Fruit fly (Drosophila melanogaster): Measurements from ENCODE around the gene gny.

Gene gny

dm6 chr2L:10334854-10335277, 45.0 kb upstream of the gny start (continued):
- TF ChIP-seq ERR (GFP tag; optimal IDR thresholded peaks at IDR 0.05) (peak; percentile 44), dimm (GFP tag; IDR thresholded peaks at IDR 0.05) (no peak), sob (GFP tag; IDR thresholded peaks at IDR 0.05) (peak; percentile 72; the same call in 1 of the 2 replicates)

dm6 chr2L:10339212-10339721, 40.6 kb upstream of the gny start, which contains the start of gene SamDC:
SamDC (plus strand) TSS chr2L:10339457.
- TF ChIP-seq grn (GFP tag; optimal IDR thresholded peaks at IDR 0.05) = peak; percentile 99
- peak; percentile 19 for TF ChIP-seq corto (GFP tag; optimal IDR thresholded peaks at IDR 0.05)
- peak; percentile 46 for TF ChIP-seq NfI (GFP tag; optimal IDR thresholded peaks at IDR 0.05)
- TF ChIP-seq Bteb2 (GFP tag; optimal IDR thresholded peaks at IDR 0.05) = no peak
- TF ChIP-seq CG7786 (GFP tag; optimal IDR thresholded peaks at IDR 0.05) = peak; percentile 16
- TF ChIP-seq lbe (GFP tag; optimal IDR thresholded peaks at IDR 0.05) = peak; percentile 13
- TF ChIP-seq CG42726 (GFP tag; IDR thresholded peaks at IDR 0.05; ENCODE audit: partially characterized antibody) = peak; percentile 82; the same call in 1 of the 2 replicates
- TF ChIP-seq pros (GFP tag; optimal IDR thresholded peaks at IDR 0.05) = peak; percentile 14
- no peak for TF ChIP-seq CG33557 (GFP tag; optimal IDR thresholded peaks at IDR 0.05)
- no peak for TF ChIP-seq sisA (GFP tag; IDR thresholded peaks at IDR 0.05)
- TF ChIP-seq Hr3 (GFP tag; optimal IDR thresholded peaks at IDR 0.05) = peak; percentile 37
- TF ChIP-seq Side (GFP tag; optimal IDR thresholded peaks at IDR 0.05) = peak; percentile 47
- no peak for TF ChIP-seq wdn (GFP tag; IDR thresholded peaks at IDR 0.05)
- TF ChIP-seq fu2 (GFP tag; optimal IDR thresholded peaks at IDR 0.05) = no peak
- TF ChIP-seq Hr78 (GFP tag; optimal IDR thresholded peaks at IDR 0.05) = peak in 1 of 2 experiments; percentile 67
- peak; percentile 46 for TF ChIP-seq scrt (GFP tag; optimal IDR thresholded peaks at IDR 0.05)
- no peak for TF ChIP-seq CG18262 (tag; optimal IDR thresholded peaks at IDR 0.05)
- TF ChIP-seq Asciz (GFP tag; optimal IDR thresholded peaks at IDR 0.05) = no peak
- peak; percentile 36 for TF ChIP-seq BtbVII (GFP tag; optimal IDR thresholded peaks at IDR 0.05)
- TF ChIP-seq CG6689 (GFP tag; IDR thresholded peaks at IDR 0.05) = 0 out of 2 replicates have a peak, but pooled peaks have one; percentile 24
- TF ChIP-seq Chrac-16 (GFP tag; optimal IDR thresholded peaks at IDR 0.05) = no peak
- TF ChIP-seq Antp (GFP tag; optimal IDR thresholded peaks at IDR 0.05) = peak; percentile 43
- TF ChIP-seq CG30431 (GFP tag; optimal IDR thresholded peaks at IDR 0.05) = no peak
- TF ChIP-seq BEAF-32 (GFP tag; optimal IDR thresholded peaks at IDR 0.05) = peak; percentile 88
- no peak for TF ChIP-seq odd (GFP tag; optimal IDR thresholded peaks at IDR 0.05)
- TF ChIP-seq CG17912 (GFP tag; optimal IDR thresholded peaks at IDR 0.05) = no peak
- TF ChIP-seq oc (tag; optimal IDR thresholded peaks at IDR 0.05) = no peak
- peak; percentile 23 for TF ChIP-seq CG17359 (tag; optimal IDR thresholded peaks at IDR 0.05)
- no peak for TF ChIP-seq ftz-f1 (GFP tag; optimal IDR thresholded peaks at IDR 0.05)
- TF ChIP-seq phol (tag; optimal IDR thresholded peaks at IDR 0.05) = peak; percentile 42
- peak; percentile 34 for TF ChIP-seq Fer3 (tag; optimal IDR thresholded peaks at IDR 0.05)
- peak; percentile 8 for TF ChIP-seq CG4707 (GFP tag; optimal IDR thresholded peaks at IDR 0.05)
- TF ChIP-seq CG16813 (GFP tag; IDR thresholded peaks at IDR 0.05; ENCODE audit: partially characterized antibody) = peak; percentile 81
- TF ChIP-seq hkb (optimal IDR thresholded peaks at IDR 0.05) = no peak
- peak; percentile 53; the same call in 1 of the 2 replicates for TF ChIP-seq hkb (GFP tag; IDR thresholded peaks at IDR 0.05)
- TF ChIP-seq CG3163 (GFP tag; optimal IDR thresholded peaks at IDR 0.05) = no peak
- TF ChIP-seq CG11696 (GFP tag; IDR thresholded peaks at IDR 0.05) = peak; percentile 90
- peak; percentile 14 for TF ChIP-seq CG5245 (GFP tag; optimal IDR thresholded peaks at IDR 0.05)
- TF ChIP-seq stwl (tag; optimal IDR thresholded peaks at IDR 0.05) = peak; percentile 78
- peak; percentile 63 for TF ChIP-seq CG8924 (tag; optimal IDR thresholded peaks at IDR 0.05)
- TF ChIP-seq Xbp1 (GFP tag; optimal IDR thresholded peaks at IDR 0.05) = peak; percentile 51
- peak; percentile 32 for TF ChIP-seq CG12769 (tag; optimal IDR thresholded peaks at IDR 0.05)
- TF ChIP-seq CG30403 (GFP tag; optimal IDR thresholded peaks at IDR 0.05) = peak; percentile 55
- TF ChIP-seq CG13624 (GFP tag; optimal IDR thresholded peaks at IDR 0.05) = peak; percentile 7
- TF ChIP-seq HLH4C (GFP tag; IDR thresholded peaks at IDR 0.05; ENCODE audit: partially characterized antibody) = peak; percentile 76
- TF ChIP-seq CTCF (GFP tag; optimal IDR thresholded peaks at IDR 0.05) = no peak
